Fruit fly (Drosophila melanogaster) whole organism, embryonic: ENCODE data around the gene CG15572.

Experiments
- B-H2 ChIP-seq: fragments of 200-800 bp; sonication (Bioruptor generic); optimal IDR thresholded peaks from 2 replicates; lab custom pipeline; 2018; ENCODE audit warnings: missing biosample characterization, mild to moderate bottlenecking, missing genetic modification characterization
- CG10209 ChIP-seq: fragments of 200-800 bp; sonication (Bioruptor generic); optimal IDR thresholded peaks from 3 replicates; lab custom pipeline; 2017; ENCODE audit warnings: missing biosample characterization, mild to moderate bottlenecking, missing genetic modification characterization, missing genetic modification reagents
- CG10654 ChIP-seq: fragments of 200-800 bp; sonication (Bioruptor generic); optimal IDR thresholded peaks from 2 replicates; lab custom pipeline; 2016; ENCODE audit warnings: missing biosample characterization, missing genetic modification characterization
- CG10959 ChIP-seq: fragments of 200-800 bp; sonication (Bioruptor generic); IDR thresholded peaks from 2 replicates; pipeline ENCODE4 v1.3.6; 2022; ENCODE audit warnings: missing biosample characterization, missing genetic modification characterization
- CG10979 ChIP-seq: fragments of 200-800 bp; sonication (Bioruptor generic); optimal IDR thresholded peaks from 2 replicates; lab custom pipeline; 2018; ENCODE audit warnings: missing biosample characterization, mild to moderate bottlenecking, missing genetic modification characterization, moderate library complexity
- CG11504 ChIP-seq: fragments of 200-800 bp; sonication (Bioruptor generic); optimal IDR thresholded peaks from 3 replicates; lab custom pipeline; 2019; ENCODE audit warnings: missing biosample characterization, mild to moderate bottlenecking, missing genetic modification characterization, moderate library complexity
- CG1233 ChIP-seq: fragments of 200-800 bp; sonication (Bioruptor generic); optimal IDR thresholded peaks from 4 replicates; lab custom pipeline; 2018; ENCODE audit warnings: missing biosample characterization, mild to moderate bottlenecking, missing genetic modification characterization
- CG15073 ChIP-seq: fragments of 200-800 bp; sonication (Bioruptor generic); optimal IDR thresholded peaks from 2 replicates; lab custom pipeline; 2016; ENCODE audit warnings: missing biosample characterization, missing genetic modification characterization
- CG1603 ChIP-seq: fragments of 200-800 bp; sonication (Bioruptor generic); optimal IDR thresholded peaks from 2 replicates; lab custom pipeline; 2019; ENCODE audit warnings: missing biosample characterization, mild to moderate bottlenecking, missing genetic modification characterization, moderate library complexity
- CG18599 ChIP-seq: fragments of 200-800 bp; sonication (Bioruptor generic); optimal IDR thresholded peaks from 3 replicates; lab custom pipeline; 2017; ENCODE audit warnings: missing biosample characterization, missing genetic modification characterization, mild to moderate bottlenecking, moderate library complexity, missing genetic modification reagents
- CG32767 ChIP-seq: fragments of 200-800 bp; sonication (Bioruptor generic); IDR thresholded peaks from 2 replicates; pipeline ENCODE4 v1.3.6; 2022; ENCODE audit warnings: missing biosample characterization, missing genetic modification characterization
- CG32772 ChIP-seq: fragments of 200-800 bp; sonication (Bioruptor generic); IDR thresholded peaks from 2 replicates; pipeline ENCODE4 v1.3.6; 2022; ENCODE audit warnings: missing biosample characterization, missing genetic modification characterization
- CG34376 ChIP-seq: fragments of 200-800 bp; sonication (Bioruptor generic); optimal IDR thresholded peaks from 2 replicates; lab custom pipeline; 2018; ENCODE audit warnings: missing biosample characterization, mild to moderate bottlenecking, missing genetic modification characterization
- CG3995 ChIP-seq: fragments of 200-800 bp; sonication (Bioruptor generic); optimal IDR thresholded peaks from 3 replicates; lab custom pipeline; 2016; ENCODE audit warnings: missing biosample characterization, missing genetic modification characterization
- CG7839 ChIP-seq: fragments of 200-800 bp; sonication (Bioruptor generic); optimal IDR thresholded peaks from 3 replicates; lab custom pipeline; 2018; ENCODE audit warnings: missing biosample characterization, mild to moderate bottlenecking, missing genetic modification characterization, moderate library complexity
- Dref ChIP-seq: fragments of 200-800 bp; sonication (Bioruptor generic); IDR thresholded peaks from 2 replicates; pipeline ENCODE4 v1.3.6; 2022; ENCODE audit warnings: missing biosample characterization, missing genetic modification characterization
- ERR ChIP-seq: fragments of 200-800 bp; sonication (Bioruptor generic); optimal IDR thresholded peaks from 2 replicates; lab custom pipeline; 2016; ENCODE audit warnings: missing biosample characterization, missing genetic modification characterization
- Fer1 ChIP-seq: fragments of 200-800 bp; sonication (Bioruptor generic); optimal IDR thresholded peaks from 2 replicates; lab custom pipeline; 2017; ENCODE audit warnings: missing biosample characterization, mild to moderate bottlenecking, missing genetic modification characterization
- Kr ChIP-seq: fragments of 200-800 bp; sonication (Bioruptor generic); optimal IDR thresholded peaks from 2 replicates; lab custom pipeline; 2017; ENCODE audit warnings: missing biosample characterization, mild to moderate bottlenecking, missing genetic modification characterization
- Med ChIP-seq: fragments of 200-800 bp; sonication (Bioruptor generic); peaks from one replicate; lab custom pipeline; 2016; ENCODE audit warnings: missing biosample characterization, missing genetic modification characterization, mild to moderate bottlenecking, inconsistent platforms, moderate library complexity
- Mrtf ChIP-seq: fragments of 200-800 bp; sonication (Bioruptor generic); IDR thresholded peaks from 3 replicates; pipeline ENCODE4 v1.3.6; 2022; ENCODE audit warnings: missing biosample characterization, missing genetic modification characterization
- Optix ChIP-seq: fragments of 200-800 bp; sonication (Bioruptor generic); IDR thresholded peaks from 3 replicates; pipeline ENCODE4 v1.3.6; 2022; ENCODE audit warnings: missing biosample characterization, missing genetic modification characterization
- Rfx ChIP-seq: fragments of 200-800 bp; sonication (Bioruptor generic); IDR thresholded peaks from 2 replicates; pipeline ENCODE4 v1.3.6; 2022; ENCODE audit warnings: missing biosample characterization, missing genetic modification characterization
- Ssrp ChIP-seq: fragments of 200-800 bp; sonication (Bioruptor generic); optimal IDR thresholded peaks from 2 replicates; lab custom pipeline; 2018; ENCODE audit warnings: missing biosample characterization, mild to moderate bottlenecking, missing genetic modification characterization, moderate library complexity
- amos ChIP-seq: fragments of 200-800 bp; sonication (Bioruptor generic); IDR thresholded peaks from 2 replicates; pipeline ENCODE4 v1.3.6; 2022; ENCODE audit warnings: missing biosample characterization, missing genetic modification characterization; ENCODE audit not compliant: partially characterized antibody
- bcd ChIP-seq: fragments of 200-800 bp; sonication (Bioruptor generic); optimal IDR thresholded peaks from 2 replicates; lab custom pipeline; 2017; ENCODE audit warnings: missing biosample characterization, mild to moderate bottlenecking, missing genetic modification characterization
- bsh ChIP-seq, 2 experiments: fragments of 200-800 bp; sonication (Bioruptor generic); optimal IDR thresholded peaks; 2 replicates each; lab custom pipeline; 2017 to 2018; ENCODE audit warnings: mild to moderate bottlenecking in 2 of 2, missing biosample characterization in 2 of 2, missing genetic modification characterization in 2 of 2, moderate library complexity in 1 of 2
- cg ChIP-seq: fragments of 200-800 bp; sonication (Bioruptor generic); optimal IDR thresholded peaks from 3 replicates; lab custom pipeline; 2019; ENCODE audit warnings: missing biosample characterization, mild to moderate bottlenecking, missing genetic modification characterization, moderate library complexity
- corto ChIP-seq: fragments of 200-800 bp; sonication (Bioruptor generic); optimal IDR thresholded peaks from 2 replicates; lab custom pipeline; 2016; ENCODE audit warnings: missing biosample characterization, mild to moderate bottlenecking, missing genetic modification characterization, moderate library complexity
- dysf ChIP-seq: fragments of 200-800 bp; sonication (Bioruptor generic); IDR thresholded peaks from 3 replicates; pipeline ENCODE4 v1.3.6; 2022; ENCODE audit warnings: missing biosample characterization, missing genetic modification characterization
- en ChIP-seq: fragments of 200-800 bp; sonication (Bioruptor generic); optimal IDR thresholded peaks from 2 replicates; lab custom pipeline; 2016; ENCODE audit warnings: missing biosample characterization, missing genetic modification characterization
- fd64A ChIP-seq: fragments of 200-800 bp; sonication (Bioruptor generic); optimal IDR thresholded peaks from 3 replicates; lab custom pipeline; 2018; ENCODE audit warnings: missing biosample characterization, mild to moderate bottlenecking, missing genetic modification characterization
- gcm2 ChIP-seq: fragments of 200-800 bp; sonication (Bioruptor generic); optimal IDR thresholded peaks from 2 replicates; lab custom pipeline; 2016; ENCODE audit warnings: missing biosample characterization, missing genetic modification characterization
- hbn ChIP-seq: fragments of 200-800 bp; sonication (Bioruptor generic); IDR thresholded peaks from 2 replicates; pipeline ENCODE4 v1.3.6; 2022; ENCODE audit warnings: missing biosample characterization, missing genetic modification characterization; ENCODE audit not compliant: partially characterized antibody
- jigr1 ChIP-seq: fragments of 200-800 bp; sonication (Bioruptor generic); IDR thresholded peaks from 3 replicates; pipeline ENCODE4 v1.3.6; 2022; ENCODE audit warnings: missing biosample characterization, missing genetic modification characterization
- jumu ChIP-seq: fragments of 200-800 bp; sonication (Bioruptor generic); optimal IDR thresholded peaks from 3 replicates; lab custom pipeline; 2016; ENCODE audit warnings: missing biosample characterization, missing genetic modification characterization
- knrl ChIP-seq: fragments of 200-800 bp; sonication (Bioruptor generic); IDR thresholded peaks from 3 replicates; pipeline ENCODE4 v1.3.6; 2022; ENCODE audit warnings: missing biosample characterization, missing genetic modification characterization; ENCODE audit not compliant: partially characterized antibody
- lab ChIP-seq: fragments of 200-800 bp; sonication (Bioruptor generic); optimal IDR thresholded peaks from 3 replicates; lab custom pipeline; 2017; ENCODE audit warnings: missing biosample characterization, missing genetic modification characterization, mild to moderate bottlenecking, moderate library complexity, missing genetic modification reagents
- nmo ChIP-seq: fragments of 200-800 bp; sonication (Bioruptor generic); optimal IDR thresholded peaks from 2 replicates; lab custom pipeline; 2018; ENCODE audit warnings: missing biosample characterization, mild to moderate bottlenecking, missing genetic modification characterization, moderate library complexity
- row ChIP-seq: fragments of 200-800 bp; sonication (Bioruptor generic); IDR thresholded peaks from 3 replicates; pipeline ENCODE4 v1.3.6; 2022; ENCODE audit warnings: missing biosample characterization, missing genetic modification characterization
- sens ChIP-seq: fragments of 200-800 bp; sonication (Bioruptor generic); peaks from one replicate; lab custom pipeline; 2016; ENCODE audit warnings: missing biosample characterization, missing genetic modification characterization
- slp2 ChIP-seq: fragments of 200-800 bp; sonication (Bioruptor generic); optimal IDR thresholded peaks from 2 replicates; lab custom pipeline; 2016; ENCODE audit warnings: missing biosample characterization, missing genetic modification characterization
- stwl ChIP-seq: fragments of 200-800 bp; sonication (Bioruptor generic); optimal IDR thresholded peaks from 3 replicates; lab custom pipeline; 2018; ENCODE audit warnings: missing biosample characterization, mild to moderate bottlenecking, missing genetic modification characterization, moderate library complexity
- tio ChIP-seq: fragments of 200-800 bp; sonication (Bioruptor generic); optimal IDR thresholded peaks from 2 replicates; lab custom pipeline; 2017; ENCODE audit warnings: missing biosample characterization, missing genetic modification characterization, inconsistent platforms
- tup ChIP-seq: fragments of 200-800 bp; sonication (Bioruptor generic); optimal IDR thresholded peaks from 2 replicates; lab custom pipeline; 2016; ENCODE audit warnings: missing biosample characterization, mild to moderate bottlenecking, missing genetic modification characterization, moderate library complexity
- z ChIP-seq: fragments of 200-800 bp; sonication (Bioruptor generic); IDR thresholded peaks from 3 replicates; pipeline ENCODE4 v1.3.6; 2022; ENCODE audit warnings: missing biosample characterization, missing genetic modification characterization

Gene CG15572

dm6 chrX:4268401-4268800 is at the start of gene CG15572:
CG15572 (plus strand) TSS chrX:4268701.
- TF ChIP-seq knrl (no peak), CG32767 (GFP tag; lab: Robert Waterston, UW) (no peak), gcm2 (GFP tag; lab: Kevin White, UChicago) (no peak), corto (GFP tag; lab: Kevin White, UChicago) (no peak), bcd (GFP tag; lab: Kevin White, UChicago) (no peak), Mrtf (GFP tag; lab: Robert Waterston, UW) (no peak), CG34376 (GFP tag; lab: Kevin White, UChicago) (no peak), B-H2 (GFP tag; lab: Kevin White, UChicago) (no peak), CG32772 (no peak), hbn (no peak), Fer1 (no peak), ERR (GFP tag; lab: Kevin White, UChicago) (no peak), tio (GFP tag; lab: Kevin White, UChicago) (no peak), slp2 (GFP tag; lab: Kevin White, UChicago) (no peak)
- TF ChIP-seq, all 482 proteins: peak for 0

DNA sequence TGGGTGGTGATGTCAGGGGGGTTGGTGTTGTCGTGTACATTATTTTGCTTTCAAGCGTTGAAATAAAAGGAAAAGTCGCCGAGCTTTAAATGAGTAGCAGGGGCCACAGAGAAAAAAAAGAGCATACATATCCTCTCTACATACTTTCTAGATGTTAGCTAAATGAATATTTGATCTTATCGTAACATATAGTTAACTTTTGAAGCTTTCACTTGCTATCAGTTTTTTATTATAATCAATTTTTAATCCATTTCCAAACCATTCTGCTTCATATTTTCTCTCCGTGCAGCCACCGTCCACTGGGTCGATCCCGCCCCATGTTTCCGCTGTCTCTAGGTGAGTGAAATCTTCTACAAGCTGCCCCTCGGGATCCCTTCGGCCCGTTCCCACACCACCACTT is 43.5 kb upstream of the CG15572 start:
- TF ChIP-seq CG11504: peak; percentile 20
- TF ChIP-seq CG3995 (GFP tag; lab: Kevin White, UChicago): no peak
- no peak for TF ChIP-seq CG10959 (GFP tag; lab: Robert Waterston, UW)
- TF ChIP-seq dysf: no peak
- peak; percentile 12; the same call in 1 of the 3 replicates for TF ChIP-seq row
- peak; percentile 73 for TF ChIP-seq sens (GFP tag; lab: Kevin White, UChicago)
- peak; percentile 12 for TF ChIP-seq nmo (GFP tag; lab: Kevin White, UChicago)
- TF ChIP-seq Ssrp (tag; lab: Kevin White, UChicago): peak; percentile 16
- peak; percentile 9 for TF ChIP-seq CG18599
- no peak for TF ChIP-seq CG1603 (tag; lab: Kevin White, UChicago)
- TF ChIP-seq CG7839 (tag; lab: Kevin White, UChicago): peak; percentile 9
- no peak for TF ChIP-seq tup (GFP tag; lab: Kevin White, UChicago)
- TF ChIP-seq bsh (GFP tag; optimal IDR thresholded peaks at IDR 0.05; lab: Kevin White, UChicago): peak in 1 of 2 experiments; percentile 3
- peak; percentile 43 for TF ChIP-seq Med (GFP tag; lab: Kevin White, UChicago)
- TF ChIP-seq CG10979 (tag; lab: Kevin White, UChicago): peak; percentile 32

DNA sequence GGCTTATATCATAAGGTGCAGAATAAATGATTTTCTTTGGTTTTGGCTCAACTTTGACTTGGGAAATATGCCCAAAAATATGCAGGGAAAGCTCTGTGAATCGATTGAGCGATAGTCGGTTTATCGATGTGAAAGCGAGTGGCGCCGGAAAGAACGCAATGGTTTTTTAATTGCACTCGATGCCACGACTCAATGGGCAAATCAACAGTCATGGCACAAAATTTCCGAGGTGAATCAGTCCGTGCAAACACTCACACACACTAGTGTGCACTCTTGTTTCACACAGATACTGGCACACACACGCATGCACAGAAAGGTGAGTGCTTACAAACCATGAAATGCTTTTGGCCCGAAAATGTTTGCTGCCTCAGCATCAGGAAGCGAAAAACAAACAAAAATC is 28.4 kb upstream of the CG15572 start:
- TF ChIP-seq Optix: no peak
- TF ChIP-seq fd64A (GFP tag; lab: Kevin White, UChicago): no peak
- peak; percentile 45 for TF ChIP-seq Dref
- 0 out of 2 replicates have a peak, but pooled peaks have one; percentile 10 for TF ChIP-seq Rfx (GFP tag; lab: Robert Waterston, UW)
- no peak for TF ChIP-seq amos (GFP tag; lab: Robert Waterston, UW)
- peak; percentile 85 for TF ChIP-seq z
- peak; percentile 88 for TF ChIP-seq CG15073 (GFP tag; lab: Kevin White, UChicago)
- no peak for TF ChIP-seq Kr (GFP tag; lab: Kevin White, UChicago)
- peak; percentile 7 for TF ChIP-seq cg (GFP tag; lab: Kevin White, UChicago)
- peak; percentile 26 for TF ChIP-seq stwl (tag; lab: Kevin White, UChicago)
- TF ChIP-seq CG10209: no peak
- no peak for TF ChIP-seq CG1233 (GFP tag; lab: Kevin White, UChicago)
- no peak for TF ChIP-seq jigr1 (GFP tag; lab: Robert Waterston, UW)
- peak; percentile 39 for TF ChIP-seq sens (GFP tag; lab: Kevin White, UChicago)
- no peak for TF ChIP-seq lab (GFP tag; lab: Kevin White, UChicago)
- no peak for TF ChIP-seq en (GFP tag; lab: Kevin White, UChicago)
- no peak for TF ChIP-seq jumu (GFP tag; lab: Kevin White, UChicago)
- no peak for TF ChIP-seq CG10654 (GFP tag; lab: Kevin White, UChicago)
